Worm (Caenorhabditis elegans) whole organism, L4 larva: Measurements from ENCODE around the gene ZK1098.3.

Experiments used
- F10B5.3 ChIP-seq: sonication (generic microtip); optimal IDR thresholded peaks from 2 replicates; lab custom pipeline; 2016; ENCODE audit warnings: mild to moderate bottlenecking, missing genetic modification characterization, missing compliant biosample characterization
- F37D6.2 ChIP-seq: sonication (generic microtip); optimal IDR thresholded peaks from 2 replicates; lab custom pipeline; 2016; ENCODE audit warnings: mild to moderate bottlenecking, missing genetic modification characterization, missing compliant biosample characterization
- F44E2.7 ChIP-seq: fragments of 200-800 bp; sonication (Bioruptor generic); IDR thresholded peaks from 2 replicates; pipeline ENCODE4 v2.1.2; 2022; ENCODE audit warnings: missing genetic modification characterization, missing compliant biosample characterization
- F49E8.2 ChIP-seq: sonication (generic microtip); optimal IDR thresholded peaks from 2 replicates; lab custom pipeline; 2016; ENCODE audit warnings: missing compliant biosample characterization, mild to moderate bottlenecking, missing genetic modification characterization, borderline replicate concordance
- T26A8.4 ChIP-seq: fragments of 200-800 bp; sonication (Bioruptor generic); IDR thresholded peaks from 2 replicates; pipeline ENCODE4 v1.3.6; 2022; ENCODE audit warnings: missing genetic modification characterization, missing compliant biosample characterization
- Y48G9A.11 ChIP-seq: fragments of 200-800 bp; sonication (Bioruptor generic); IDR thresholded peaks from 2 replicates; pipeline ENCODE4 v1.3.6; 2022; ENCODE audit warnings: missing genetic modification reagents, missing genetic modification characterization, missing compliant biosample characterization
- ZK546.5 ChIP-seq, 2 experiments: sonication (generic microtip); optimal IDR thresholded peaks; 2 replicates each; lab custom pipeline; 2017; ENCODE audit warnings: missing biosample characterization in 2 of 2, missing genetic modification characterization in 2 of 2
- aha-1 ChIP-seq: fragments of 150-350 bp; peaks from one replicate; lab custom pipeline; 2014; ENCODE audit warnings: missing biosample characterization, missing genetic modification characterization
- aly-2 ChIP-seq: sonication (generic microtip); optimal IDR thresholded peaks from 2 replicates; lab custom pipeline; 2018; ENCODE audit warnings: missing biosample characterization, missing genetic modification characterization
- ama-1 ChIP-seq: fragments of 150-350 bp; optimal IDR thresholded peaks from 2 replicates; lab custom pipeline; 2014; ENCODE audit warnings: inconsistent platforms, mixed read lengths
- attf-4 ChIP-seq: sonication (generic microtip); optimal IDR thresholded peaks from 3 replicates; lab custom pipeline; 2017; ENCODE audit warnings: missing biosample characterization, missing genetic modification characterization
- ctbp-1 ChIP-seq: fragments of 200-800 bp; sonication (Bioruptor generic); IDR thresholded peaks from 2 replicates; pipeline ENCODE4 v1.3.6; 2022; ENCODE audit warnings: missing genetic modification reagents, missing genetic modification characterization, missing compliant biosample characterization
- daf-12 ChIP-seq: fragments of 150-350 bp; optimal IDR thresholded peaks from 2 replicates; lab custom pipeline; 2014; ENCODE audit warnings: missing biosample characterization, missing genetic modification reagents, missing genetic modification characterization
- daf-16 ChIP-seq, 3 experiments: sonication (generic microtip); optimal IDR thresholded peaks; 2 replicates each; lab custom pipeline; 2016 to 2017; ENCODE audit warnings: missing genetic modification characterization in 3 of 3, missing genetic modification reagents in 3 of 3, mild to moderate bottlenecking in 2 of 3, missing compliant biosample characterization in 2 of 3, missing biosample characterization in 1 of 3, moderate library complexity in 1 of 3
- dmd-6 ChIP-seq: fragments of 200-800 bp; sonication (Bioruptor generic); IDR thresholded peaks from 2 replicates; pipeline ENCODE4 v1.3.6; 2022; ENCODE audit warnings: missing genetic modification reagents, missing genetic modification characterization, missing compliant biosample characterization
- dpl-1 ChIP-seq: fragments of 150-350 bp; optimal IDR thresholded peaks from 2 replicates; lab custom pipeline; 2014; ENCODE audit warnings: missing biosample characterization, missing genetic modification reagents, missing genetic modification characterization
- dve-1 ChIP-seq: sonication (generic microtip); optimal IDR thresholded peaks from 2 replicates; lab custom pipeline; 2017; ENCODE audit warnings: antibody characterized with exemption, mild to moderate bottlenecking, missing genetic modification characterization, missing compliant biosample characterization; ENCODE audit not compliant: insufficient read depth
- egl-43 ChIP-seq: fragments of 200-800 bp; sonication (Bioruptor generic); IDR thresholded peaks from 2 replicates; pipeline ENCODE4 v1.3.6; 2022; ENCODE audit warnings: missing genetic modification reagents, missing genetic modification characterization, missing compliant biosample characterization
- hlh-11 ChIP-seq: fragments of 200-800 bp; sonication (Bioruptor generic); optimal IDR thresholded peaks from 2 replicates; lab custom pipeline; 2018; ENCODE audit warnings: mild to moderate bottlenecking, missing genetic modification characterization, missing compliant biosample characterization
- hlh-30 ChIP-seq: sonication (generic microtip); optimal IDR thresholded peaks from 2 replicates; lab custom pipeline; 2017; ENCODE audit warnings: antibody characterized with exemption, mild to moderate bottlenecking, missing genetic modification characterization, missing compliant biosample characterization; ENCODE audit not compliant: insufficient read depth
- lim-7 ChIP-seq: fragments of 200-800 bp; sonication (Bioruptor generic); IDR thresholded peaks from 2 replicates; pipeline ENCODE4 v1.3.6; 2022; ENCODE audit warnings: missing genetic modification characterization, missing compliant biosample characterization
- lin-38 ChIP-seq: fragments of 200-800 bp; sonication (Bioruptor generic); IDR thresholded peaks from 2 replicates; pipeline ENCODE4 v1.3.6; 2022; ENCODE audit warnings: missing genetic modification reagents, missing genetic modification characterization, missing compliant biosample characterization
- lsy-2 ChIP-seq, 2 experiments: fragments of 150-350 bp in 1 of 2; sonication (generic microtip) in 1 of 2; optimal IDR thresholded peaks; 2 replicates each; lab custom pipeline; 2014 to 2017; ENCODE audit warnings: missing biosample characterization in 2 of 2, missing genetic modification characterization in 2 of 2
- madf-5 ChIP-seq, 2 experiments: fragments of 200-800 bp; sonication (Bioruptor generic); IDR thresholded peaks; 2 replicates each; pipeline ENCODE4 v1.3.6; 2022; ENCODE audit warnings: missing compliant biosample characterization in 2 of 2, missing genetic modification characterization in 2 of 2
- mep-1 ChIP-seq: fragments of 150-350 bp; sonication (generic microtip); optimal IDR thresholded peaks from 3 replicates; lab custom pipeline; 2014; ENCODE audit warnings: missing biosample characterization, missing genetic modification characterization
- mes-2 ChIP-seq: sonication (generic microtip); optimal IDR thresholded peaks from 2 replicates; lab custom pipeline; 2016; ENCODE audit warnings: missing genotype, mild to moderate bottlenecking, missing genetic modification characterization, missing compliant biosample characterization; ENCODE audit not compliant: poor library complexity, severe bottlenecking
- mxl-2 ChIP-seq: fragments of 200-800 bp; sonication (Bioruptor generic); conservative IDR thresholded peaks from 2 replicates; pipeline ENCODE4 v1.3.6; 2022; ENCODE audit warnings: missing genetic modification reagents, missing genetic modification characterization, missing compliant biosample characterization
- nhr-10 ChIP-seq: fragments of 150-350 bp; optimal IDR thresholded peaks from 2 replicates; lab custom pipeline; 2014; ENCODE audit warnings: missing biosample characterization, missing genetic modification characterization
- nhr-102 ChIP-seq: sonication (generic microtip); optimal IDR thresholded peaks from 2 replicates; lab custom pipeline; 2016; ENCODE audit warnings: mild to moderate bottlenecking, missing genetic modification characterization, moderate library complexity, missing compliant biosample characterization
- nhr-111 ChIP-seq: fragments of 200-800 bp; sonication (Bioruptor generic); optimal IDR thresholded peaks from 2 replicates; lab custom pipeline; 2018; ENCODE audit warnings: mild to moderate bottlenecking, missing genetic modification characterization, missing compliant biosample characterization
- nhr-237 ChIP-seq: sonication (generic microtip); optimal IDR thresholded peaks from 2 replicates; lab custom pipeline; 2017; ENCODE audit warnings: missing biosample characterization, missing genetic modification characterization
- nhr-25 ChIP-seq: sonication (generic microtip); optimal IDR thresholded peaks from 2 replicates; lab custom pipeline; 2017; ENCODE audit warnings: missing genetic modification characterization, mild to moderate bottlenecking, missing compliant biosample characterization, antibody characterized with exemption, moderate library complexity, borderline replicate concordance; ENCODE audit not compliant: insufficient read depth
- nhr-28 ChIP-seq: fragments of 150-350 bp; optimal IDR thresholded peaks from 2 replicates; lab custom pipeline; 2014; ENCODE audit warnings: missing biosample characterization, missing genetic modification characterization
- nhr-77 ChIP-seq: fragments of 150-350 bp; optimal IDR thresholded peaks from 2 replicates; lab custom pipeline; 2014; ENCODE audit warnings: missing biosample characterization, missing genetic modification characterization
- php-3 ChIP-seq: fragments of 200-800 bp; sonication (Bioruptor generic); IDR thresholded peaks from 2 replicates; pipeline ENCODE4 v1.3.6; 2022; ENCODE audit warnings: missing genetic modification reagents, missing genetic modification characterization, missing compliant biosample characterization
- pqm-1 ChIP-seq: sonication (generic microtip); optimal IDR thresholded peaks from 2 replicates; lab custom pipeline; 2017; ENCODE audit warnings: missing biosample characterization, missing genetic modification characterization
- rbr-2 ChIP-seq: sonication (generic microtip); optimal IDR thresholded peaks from 2 replicates; lab custom pipeline; 2016; ENCODE audit warnings: missing genotype, missing genetic modification characterization, missing compliant biosample characterization
- sdz-12 ChIP-seq: fragments of 200-800 bp; sonication (Bioruptor generic); optimal IDR thresholded peaks from 2 replicates; lab custom pipeline; 2018; ENCODE audit warnings: mild to moderate bottlenecking, missing genetic modification characterization, missing compliant biosample characterization
- set-16 ChIP-seq: fragments of 200-800 bp; sonication (Bioruptor generic); IDR thresholded peaks from 2 replicates; pipeline ENCODE4 v1.3.6; 2022; ENCODE audit warnings: missing genetic modification reagents, missing genetic modification characterization, missing compliant biosample characterization
- unc-62 ChIP-seq, 3 experiments: fragments of 150-350 bp in 1 of 3; sonication (generic microtip); optimal IDR thresholded peaks in 2 of 3; peaks in 1 of 3; 1 replicate in 1 of 3; 2 replicates in 2 of 3; lab custom pipeline; 2014 to 2017; ENCODE audit warnings: missing biosample characterization in 3 of 3, missing genetic modification characterization in 3 of 3, missing genetic modification reagents in 3 of 3, missing genotype in 1 of 3
- zag-1 ChIP-seq: fragments of 150-350 bp; optimal IDR thresholded peaks from 2 replicates; lab custom pipeline; 2014; ENCODE audit warnings: missing biosample characterization, missing genetic modification characterization
- zip-2 ChIP-seq: fragments of 150-350 bp; optimal IDR thresholded peaks from 2 replicates; lab custom pipeline; 2014; ENCODE audit warnings: missing biosample characterization, missing genetic modification characterization
- ztf-7 ChIP-seq: fragments of 150-350 bp; optimal IDR thresholded peaks from 2 replicates; lab custom pipeline; 2014; ENCODE audit warnings: missing biosample characterization, missing genetic modification characterization

ZK1098.3 gene

ce11 chrIII:9582240-9582639, 43.7 kb upstream of the ZK1098.3 start, which contains the start of gene C48B4.3:
Gene C48B4.3, minus strand, starts transcription at chrIII:9582388.
- TF ChIP-seq F49E8.2 (tag; lab: Kevin White, UChicago), result no peak
- no peak for TF ChIP-seq ZK546.5 (tag; optimal IDR thresholded peaks at IDR 0.05; lab: Kevin White, UChicago)
- TF ChIP-seq Y48G9A.11 (GFP tag; lab: Robert Waterston, UW), result no peak
- peak; percentile 29 for TF ChIP-seq nhr-28 (tag; lab: Kevin White, UChicago)
- TF ChIP-seq php-3 (GFP tag; lab: Robert Waterston, UW), result peak; percentile 74
- no peak for TF ChIP-seq zip-2 (tag; lab: Kevin White, UChicago)
- peak; percentile 75 for TF ChIP-seq dve-1 (tag; lab: Kevin White, UChicago)
- TF ChIP-seq F37D6.2 (tag; lab: Kevin White, UChicago), result no peak
- peak; percentile 4 for TF ChIP-seq pqm-1
- TF ChIP-seq F44E2.7, result no peak
- TF ChIP-seq nhr-102 (tag; lab: Kevin White, UChicago), result no peak
- peak; percentile 21 for TF ChIP-seq nhr-77 (tag; lab: Kevin White, UChicago)
- TF ChIP-seq mes-2 (tag; lab: Kevin White, UChicago), result no peak
- no peak for TF ChIP-seq daf-16 (GFP tag; optimal IDR thresholded peaks at IDR 0.05; lab: Kevin White, UChicago)
- peak; percentile 99 for TF ChIP-seq daf-16 (tag; optimal IDR thresholded peaks at IDR 0.05; lab: Kevin White, UChicago)
- TF ChIP-seq sdz-12 (GFP tag; lab: Kevin White, UChicago), result no peak
- TF ChIP-seq hlh-11 (tag; lab: Kevin White, UChicago), result peak; percentile 14
- TF ChIP-seq mxl-2, result no peak
- TF ChIP-seq dpl-1, result no peak
- TF ChIP-seq dmd-6 (GFP tag; lab: Robert Waterston, UW), result no peak
- TF ChIP-seq egl-43, result no peak
- no peak for TF ChIP-seq unc-62 (GFP tag; optimal IDR thresholded peaks at IDR 0.05 in 1 of 2; lab: Kevin White, UChicago)
- no peak for TF ChIP-seq unc-62 (tag; optimal IDR thresholded peaks at IDR 0.05; lab: Kevin White, UChicago)
- no peak for TF ChIP-seq nhr-25 (tag; lab: Kevin White, UChicago)

DNA sequence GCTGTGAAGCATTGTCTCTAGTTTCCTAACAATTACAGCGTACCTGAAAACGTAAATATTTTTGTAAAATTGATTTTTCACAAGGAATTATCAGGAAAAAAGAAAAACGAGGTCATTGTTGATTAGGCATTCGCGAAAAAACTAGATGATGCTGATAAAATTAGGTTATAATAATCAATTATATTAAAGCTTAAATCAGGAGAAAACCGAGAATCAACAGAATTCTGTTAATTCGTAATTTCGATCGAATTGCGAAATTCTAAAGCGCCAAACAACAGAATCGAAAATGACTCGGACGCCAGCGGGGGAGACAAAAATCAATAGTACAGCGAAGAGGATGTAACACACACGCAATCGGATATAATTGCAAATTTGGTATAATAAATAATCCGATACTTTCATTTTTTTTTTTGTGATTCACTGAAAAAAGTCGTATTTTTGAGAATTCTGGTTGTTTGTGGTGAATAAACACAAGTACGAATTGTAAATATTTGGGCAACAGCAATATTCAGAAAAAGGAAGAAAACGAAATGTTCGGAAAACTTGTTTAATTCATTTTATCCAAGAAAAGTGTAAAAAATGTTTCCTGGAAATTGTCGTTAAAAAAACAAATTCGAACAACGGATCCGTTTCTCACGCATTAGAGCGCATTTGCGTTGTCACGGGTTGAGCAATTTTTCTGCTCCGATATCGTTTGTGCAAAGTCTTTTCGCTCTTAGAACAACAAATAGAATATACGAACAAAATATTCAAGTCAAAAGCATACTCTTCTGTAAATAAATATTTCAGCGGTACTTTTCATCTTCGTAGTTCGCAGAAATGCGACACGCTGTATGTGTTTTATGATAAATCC, 41.8 kb upstream of the ZK1098.3 start, which contains the start of gene ced-7:
TSS of gene ced-7 (minus strand) at position 51 of the 853 bp plus-strand sequence.
- TF ChIP-seq lsy-2 (tag; optimal IDR thresholded peaks at IDR 0.05; lab: Kevin White, UChicago) (peak in 1 of 2 experiments; percentile 28), lin-38 (GFP tag; lab: Robert Waterston, UW) (peak; percentile 49), ama-1 (no peak), unc-62 (GFP tag; optimal IDR thresholded peaks at IDR 0.05 in 1 of 2; lab: Kevin White, UChicago) (peak in 1 of 2 experiments; percentile 45), unc-62 (tag; optimal IDR thresholded peaks at IDR 0.05; lab: Kevin White, UChicago) (no peak), hlh-30 (tag; lab: Kevin White, UChicago) (peak; percentile 87), daf-16 (GFP tag; optimal IDR thresholded peaks at IDR 0.05; lab: Kevin White, UChicago) (no peak), daf-16 (tag; optimal IDR thresholded peaks at IDR 0.05; lab: Kevin White, UChicago) (peak; percentile 77)

- TF ChIP-seq T26A8.4 (GFP tag; lab: Robert Waterston, UW) (peak; percentile 21; the same call in 1 of the 2 replicates), lsy-2 (tag; optimal IDR thresholded peaks at IDR 0.05; lab: Kevin White, UChicago) (peak in 1 of 2 experiments; percentile 54), F37D6.2 (tag; lab: Kevin White, UChicago) (no peak), sdz-12 (GFP tag; lab: Kevin White, UChicago) (no peak), ctbp-1 (GFP tag; lab: Robert Waterston, UW) (no peak), aha-1 (tag; lab: Kevin White, UChicago) (no peak), mep-1 (tag; lab: Kevin White, UChicago) (no peak), nhr-25 (tag; lab: Kevin White, UChicago) (no peak), attf-4 (no peak), lim-7 (GFP tag; lab: Robert Waterston, UW) (no peak), Y48G9A.11 (GFP tag; lab: Robert Waterston, UW) (no peak), lin-38 (GFP tag; lab: Robert Waterston, UW) (peak; percentile 42; the same call in 1 of the 2 replicates), nhr-10 (no peak), madf-5 (GFP tag; IDR thresholded peaks at IDR 0.05; lab: Robert Waterston, UW) (no peak), F10B5.3 (tag; lab: Kevin White, UChicago) (no peak), nhr-237 (tag; lab: Kevin White, UChicago) (no peak), ztf-7 (tag; lab: Kevin White, UChicago) (no peak), aly-2 (tag; lab: Kevin White, UChicago) (no peak), dpl-1 (peak; percentile 85), daf-12 (tag; lab: Kevin White, UChicago) (no peak), egl-43 (no peak), rbr-2 (tag; lab: Kevin White, UChicago) (no peak), mes-2 (tag; lab: Kevin White, UChicago) (peak; percentile 13), zag-1 (tag; lab: Kevin White, UChicago) (no peak), set-16 (GFP tag; lab: Robert Waterston, UW) (no peak), nhr-111 (no peak)
Measured at ce11 chrIII:9570869-9571268, 32.4 kb upstream of the ZK1098.3 start.
